Worm (Caenorhabditis elegans) whole organism, L2 larva: ENCODE results near the gene str-188.

Source experiments
- C34F6.9 ChIP-seq: fragments of 150-350 bp; optimal IDR thresholded peaks from 2 replicates; lab custom pipeline; 2014; ENCODE audit warnings: missing biosample characterization, missing genetic modification characterization
- F13H6.1 ChIP-seq: sonication (generic microtip); optimal IDR thresholded peaks from 2 replicates; lab custom pipeline; 2016; ENCODE audit warnings: missing genetic modification characterization, missing compliant biosample characterization
- aly-2 ChIP-seq: fragments of 150-350 bp; optimal IDR thresholded peaks from 2 replicates; lab custom pipeline; 2014; ENCODE audit warnings: missing biosample characterization, missing genetic modification characterization
- ama-1 ChIP-seq: fragments of 150-350 bp; optimal IDR thresholded peaks from 2 replicates; lab custom pipeline; 2018; ENCODE audit warnings: inconsistent platforms
- blmp-1 ChIP-seq: sonication (generic microtip); optimal IDR thresholded peaks from 2 replicates; lab custom pipeline; 2017; ENCODE audit warnings: missing genetic modification characterization, mild to moderate bottlenecking, missing compliant biosample characterization, antibody characterized with exemption, moderate library complexity; ENCODE audit not compliant: insufficient read depth
- ceh-16 ChIP-seq: fragments of 150-350 bp; optimal IDR thresholded peaks from 2 replicates; lab custom pipeline; 2014; ENCODE audit warnings: missing biosample characterization, missing genetic modification characterization
- ceh-82 ChIP-seq: fragments of 150-350 bp; optimal IDR thresholded peaks from 2 replicates; lab custom pipeline; 2014; ENCODE audit warnings: missing biosample characterization, missing genetic modification characterization
- crh-2 ChIP-seq: sonication (generic microtip); optimal IDR thresholded peaks from 2 replicates; lab custom pipeline; 2017; ENCODE audit warnings: missing biosample characterization, missing genetic modification characterization
- dmd-4 ChIP-seq: sonication (generic microtip); optimal IDR thresholded peaks from 2 replicates; lab custom pipeline; 2017; ENCODE audit warnings: missing biosample characterization, missing genetic modification characterization
- elt-1 ChIP-seq: fragments of 150-350 bp; optimal IDR thresholded peaks from 2 replicates; lab custom pipeline; 2014; ENCODE audit warnings: missing biosample characterization, missing genetic modification characterization
- elt-3 ChIP-seq: sonication (generic microtip); optimal IDR thresholded peaks from 2 replicates; lab custom pipeline; 2017; ENCODE audit warnings: missing biosample characterization, missing genetic modification characterization
- fos-1 ChIP-seq: fragments of 150-350 bp; optimal IDR thresholded peaks from 2 replicates; lab custom pipeline; 2014; ENCODE audit warnings: missing biosample characterization, missing genetic modification characterization
- gmeb-1 ChIP-seq: fragments of 150-350 bp; optimal IDR thresholded peaks from 2 replicates; lab custom pipeline; 2014; ENCODE audit warnings: missing biosample characterization, missing genetic modification characterization
- lin-13 ChIP-seq: fragments of 150-350 bp; optimal IDR thresholded peaks from 2 replicates; lab custom pipeline; 2014; ENCODE audit warnings: missing biosample characterization, missing genetic modification reagents, missing genetic modification characterization
- lin-39 ChIP-seq: fragments of 150-350 bp; optimal IDR thresholded peaks from 2 replicates; lab custom pipeline; 2014; ENCODE audit warnings: missing biosample characterization, missing genetic modification reagents, missing genetic modification characterization
- lsy-2 ChIP-seq, 2 experiments: fragments of 150-350 bp in 1 of 2; sonication (generic microtip) in 1 of 2; optimal IDR thresholded peaks; 2 replicates each; lab custom pipeline; 2014 to 2017; ENCODE audit warnings: missing biosample characterization in 2 of 2, missing genetic modification characterization in 2 of 2
- mab-5 ChIP-seq: fragments of 150-350 bp; optimal IDR thresholded peaks from 2 replicates; lab custom pipeline; 2014; ENCODE audit warnings: missing biosample characterization, missing genetic modification characterization
- nhr-10 ChIP-seq: sonication (generic microtip); optimal IDR thresholded peaks from 2 replicates; lab custom pipeline; 2017; ENCODE audit warnings: missing biosample characterization, missing genetic modification characterization
- nhr-11 ChIP-seq: fragments of 150-350 bp; optimal IDR thresholded peaks from 2 replicates; lab custom pipeline; 2014; ENCODE audit warnings: missing biosample characterization, missing genetic modification characterization
- nhr-12 ChIP-seq: fragments of 150-350 bp; optimal IDR thresholded peaks from 2 replicates; lab custom pipeline; 2014; ENCODE audit warnings: missing biosample characterization, missing genetic modification characterization
- nhr-129 ChIP-seq: fragments of 150-350 bp; optimal IDR thresholded peaks from 2 replicates; lab custom pipeline; 2014; ENCODE audit warnings: missing biosample characterization, missing genetic modification characterization
- nhr-21 ChIP-seq: fragments of 150-350 bp; optimal IDR thresholded peaks from 2 replicates; lab custom pipeline; 2014; ENCODE audit warnings: missing biosample characterization, missing genetic modification characterization
- nhr-23 ChIP-seq: fragments of 150-350 bp; optimal IDR thresholded peaks from 2 replicates; lab custom pipeline; 2014; ENCODE audit warnings: missing biosample characterization, missing genetic modification reagents, missing genetic modification characterization
- nhr-237 ChIP-seq: fragments of 150-350 bp; optimal IDR thresholded peaks from 2 replicates; lab custom pipeline; 2014; ENCODE audit warnings: missing biosample characterization, missing genetic modification characterization
- nhr-6 ChIP-seq: fragments of 150-350 bp; optimal IDR thresholded peaks from 2 replicates; lab custom pipeline; 2014; ENCODE audit warnings: missing biosample characterization, missing genetic modification characterization
- nhr-77 ChIP-seq: fragments of 150-350 bp; optimal IDR thresholded peaks from 2 replicates; lab custom pipeline; 2014; ENCODE audit warnings: missing biosample characterization, missing genetic modification characterization
- peb-1 ChIP-seq: fragments of 150-350 bp; optimal IDR thresholded peaks from 2 replicates; lab custom pipeline; 2014; ENCODE audit warnings: missing biosample characterization, missing genetic modification characterization
- sem-4 ChIP-seq: fragments of 150-350 bp; optimal IDR thresholded peaks from 2 replicates; lab custom pipeline; 2014; ENCODE audit warnings: missing biosample characterization, missing genetic modification reagents, missing genetic modification characterization
- sma-3 ChIP-seq: sonication (generic microtip); optimal IDR thresholded peaks from 2 replicates; lab custom pipeline; 2016; ENCODE audit warnings: missing genetic modification reagents, missing genetic modification characterization, missing compliant biosample characterization
- sma-9 ChIP-seq, 2 experiments: fragments of 150-350 bp in 1 of 2; sonication (generic microtip) in 1 of 2; optimal IDR thresholded peaks; 2 replicates each; lab custom pipeline; 2014 to 2016; ENCODE audit warnings: missing genetic modification characterization in 2 of 2, mild to moderate bottlenecking in 1 of 2, missing biosample characterization in 1 of 2, missing compliant biosample characterization in 1 of 2, missing genetic modification reagents in 1 of 2, moderate library complexity in 1 of 2
- unc-39 ChIP-seq: fragments of 150-350 bp; optimal IDR thresholded peaks from 2 replicates; lab custom pipeline; 2014; ENCODE audit warnings: missing biosample characterization, missing genetic modification characterization
- unc-55 ChIP-seq: fragments of 150-350 bp; sonication (generic microtip); optimal IDR thresholded peaks from 3 replicates; lab custom pipeline; 2014; ENCODE audit warnings: missing biosample characterization, missing genetic modification reagents, missing genetic modification characterization
- zag-1 ChIP-seq: fragments of 150-350 bp; optimal IDR thresholded peaks from 2 replicates; lab custom pipeline; 2014; ENCODE audit warnings: missing biosample characterization, missing genetic modification characterization
- ztf-1 ChIP-seq: fragments of 200-800 bp; sonication (Bioruptor generic); conservative IDR thresholded peaks from 2 replicates; pipeline ENCODE4 v1.3.6; 2022; ENCODE audit warnings: missing genetic modification characterization, missing compliant biosample characterization
- ztf-11 ChIP-seq: sonication (generic microtip); optimal IDR thresholded peaks from 2 replicates; lab custom pipeline; 2017; ENCODE audit warnings: missing biosample characterization, missing genetic modification characterization

The str-188 gene

DNA sequence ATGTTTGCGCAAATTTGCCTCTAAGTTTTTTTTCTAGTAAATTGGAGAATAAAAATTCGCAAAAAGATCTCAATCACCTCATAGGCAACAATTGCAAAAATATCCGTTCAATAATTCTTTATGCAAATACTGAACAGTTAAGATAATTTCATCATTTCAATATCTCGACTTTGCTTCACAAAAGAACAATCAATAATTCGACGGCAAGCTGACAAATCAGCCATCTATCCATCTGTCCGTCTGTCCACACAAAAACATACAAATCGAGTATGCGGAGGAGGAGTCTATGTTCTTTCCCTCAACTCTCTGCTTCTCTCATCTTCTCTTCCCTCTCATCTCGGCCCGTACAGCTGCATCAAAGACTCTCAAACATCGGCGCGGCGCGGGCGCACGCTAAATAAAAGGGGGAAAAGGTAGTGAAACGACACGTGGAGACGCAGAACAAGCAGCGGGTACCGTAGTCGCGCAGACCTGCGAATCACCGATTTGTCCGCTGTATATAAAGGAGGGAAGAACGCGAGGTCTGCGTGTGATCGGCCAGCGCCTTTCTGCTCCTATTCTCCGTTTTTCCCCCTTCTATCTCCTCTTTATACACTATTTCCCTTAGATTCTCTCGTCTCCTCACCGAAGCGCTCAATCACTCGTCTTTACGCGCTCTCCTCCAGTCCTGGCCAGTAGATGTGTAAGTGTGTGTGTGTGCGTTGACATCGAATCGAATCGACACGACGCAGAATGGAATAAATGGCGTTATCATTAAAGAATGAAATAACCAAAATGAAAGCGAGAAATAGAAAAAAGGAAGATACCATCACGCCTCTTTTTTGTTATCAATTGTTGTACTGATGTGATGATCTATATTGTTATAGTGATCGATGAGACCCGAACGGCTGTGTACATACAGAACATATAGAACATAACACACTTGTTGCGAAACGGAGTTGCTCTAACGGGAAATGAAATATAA lies 14.5 kb downstream of the str-188 start (continued):
- TF ChIP-seq blmp-1 (tag; lab: Kevin White, UChicago) (peak; percentile 76), ztf-11 (tag; lab: Kevin White, UChicago) (peak; percentile 39), nhr-12 (tag; lab: Kevin White, UChicago) (no peak), gmeb-1 (peak; percentile 68), crh-2 (peak; percentile 98), peb-1 (tag; lab: Kevin White, UChicago) (no peak)
- TF ChIP-seq, all 48 proteins: peak for 34

ce11 chrV:9731852-9732251 lies 15.4 kb downstream of the str-188 start:
- TF ChIP-seq nhr-237 (tag; lab: Kevin White, UChicago): no peak
- TF ChIP-seq sem-4: peak; percentile 32
- no peak for TF ChIP-seq elt-1 (tag; lab: Kevin White, UChicago)
- peak; percentile 29 for TF ChIP-seq crh-2
- TF ChIP-seq nhr-6 (tag; lab: Kevin White, UChicago): peak; percentile 32
- TF ChIP-seq unc-39 (tag; lab: Kevin White, UChicago): no peak
- TF ChIP-seq ztf-1 (GFP tag; lab: Robert Waterston, UW): no peak
- TF ChIP-seq ama-1 (lab: Kevin White, UChicago): peak; percentile 5
- TF ChIP-seq ceh-16 (tag; lab: Kevin White, UChicago): no peak
- no peak for TF ChIP-seq lin-39 (tag; lab: Kevin White, UChicago)
- peak; percentile 51 for TF ChIP-seq nhr-21 (tag; lab: Kevin White, UChicago)
- peak; percentile 12 for TF ChIP-seq sma-9 (GFP tag; optimal IDR thresholded peaks at IDR 0.05; lab: Kevin White, UChicago)
- no peak for TF ChIP-seq sma-9 (tag; optimal IDR thresholded peaks at IDR 0.05; lab: Kevin White, UChicago)
- no peak for TF ChIP-seq ztf-11 (tag; lab: Kevin White, UChicago)
- TF ChIP-seq lsy-2 (tag; optimal IDR thresholded peaks at IDR 0.05; lab: Kevin White, UChicago): no peak
- no peak for TF ChIP-seq zag-1 (tag; lab: Kevin White, UChicago)
- TF ChIP-seq elt-3 (tag; lab: Kevin White, UChicago): no peak
- no peak for TF ChIP-seq ceh-82 (tag; lab: Kevin White, UChicago)
- no peak for TF ChIP-seq F13H6.1 (tag; lab: Kevin White, UChicago)
- no peak for TF ChIP-seq sma-3
- peak; percentile 25 for TF ChIP-seq nhr-129
- no peak for TF ChIP-seq nhr-23
- TF ChIP-seq C34F6.9 (tag; lab: Kevin White, UChicago): peak; percentile 23
- TF ChIP-seq unc-55: peak; percentile 8
- TF ChIP-seq nhr-10 (tag; lab: Kevin White, UChicago): no peak
- TF ChIP-seq mab-5 (tag; lab: Kevin White, UChicago): no peak

ce11 chrV:9733920-9734454 lies 17.5 kb downstream of the str-188 start, which contains the start of gene cal-7:
TSS of gene cal-7 (plus strand) at chrV:9734103.
- TF ChIP-seq blmp-1 (tag; lab: Kevin White, UChicago) (no peak), zag-1 (tag; lab: Kevin White, UChicago) (no peak), sma-3 (peak; percentile 24), lin-13 (no peak), nhr-77 (no peak), peb-1 (tag; lab: Kevin White, UChicago) (no peak), fos-1 (no peak), sma-9 (GFP tag; optimal IDR thresholded peaks at IDR 0.05; lab: Kevin White, UChicago) (no peak), sma-9 (tag; optimal IDR thresholded peaks at IDR 0.05; lab: Kevin White, UChicago) (no peak), dmd-4 (no peak), aly-2 (tag; lab: Kevin White, UChicago) (no peak), ztf-11 (tag; lab: Kevin White, UChicago) (no peak), lsy-2 (tag; optimal IDR thresholded peaks at IDR 0.05; lab: Kevin White, UChicago) (peak in 1 of 2 experiments; percentile 30), elt-3 (tag; lab: Kevin White, UChicago) (no peak), nhr-11 (tag; lab: Kevin White, UChicago) (no peak)
